Fruit fly (Drosophila melanogaster) whole organism, embryonic: Measurements from ENCODE around the gene sau.
A peak's percentile ranks its signal among the peaks of the same experiment; 100 is the strongest.

Experiments used
- CG10321 ChIP-seq: fragments of 200-800 bp; sonication (Bioruptor generic); IDR thresholded peaks from 2 replicates; pipeline ENCODE4 v1.3.6; 2022; ENCODE audit warnings: missing biosample characterization, missing genetic modification characterization
- CG11456 ChIP-seq: fragments of 200-800 bp; sonication (Bioruptor generic); IDR thresholded peaks from 3 replicates; pipeline ENCODE4 v1.3.6; 2022; ENCODE audit warnings: missing biosample characterization, missing genetic modification characterization
- CG12744 ChIP-seq: fragments of 200-800 bp; sonication (Bioruptor generic); optimal IDR thresholded peaks from 2 replicates; lab custom pipeline; 2016; ENCODE audit warnings: missing biosample characterization, missing genetic modification characterization
- CG12942 ChIP-seq: fragments of 200-800 bp; sonication (Bioruptor generic); optimal IDR thresholded peaks from 3 replicates; lab custom pipeline; 2016; ENCODE audit warnings: missing biosample characterization, missing genetic modification characterization
- CG13775 ChIP-seq: fragments of 200-800 bp; sonication (Bioruptor generic); optimal IDR thresholded peaks from 3 replicates; lab custom pipeline; 2017; ENCODE audit warnings: missing biosample characterization, mild to moderate bottlenecking, missing genetic modification characterization
- CG1529 ChIP-seq: fragments of 200-800 bp; sonication (Bioruptor generic); optimal IDR thresholded peaks from 3 replicates; lab custom pipeline; 2018; ENCODE audit warnings: missing biosample characterization, missing genetic modification characterization
- CG16813 ChIP-seq: fragments of 200-800 bp; sonication (Bioruptor generic); IDR thresholded peaks from 3 replicates; pipeline ENCODE4 v1.3.6; 2022; ENCODE audit warnings: missing biosample characterization, missing genetic modification characterization; ENCODE audit not compliant: partially characterized antibody
- CG18262 ChIP-seq: fragments of 200-800 bp; optimal IDR thresholded peaks from 3 replicates; lab custom pipeline; 2019; ENCODE audit warnings: missing biosample characterization, mild to moderate bottlenecking, missing genetic modification characterization, moderate library complexity
- CG2712 ChIP-seq: fragments of 200-800 bp; optimal IDR thresholded peaks from 3 replicates; lab custom pipeline; 2019; ENCODE audit warnings: missing biosample characterization, mild to moderate bottlenecking, missing genetic modification characterization, moderate library complexity
- CG2875 ChIP-seq: fragments of 200-800 bp; sonication (Bioruptor generic); optimal IDR thresholded peaks from 2 replicates; lab custom pipeline; 2017; ENCODE audit warnings: missing biosample characterization, mild to moderate bottlenecking, missing genetic modification characterization, missing genetic modification reagents
- CG30020 ChIP-seq: fragments of 200-800 bp; optimal IDR thresholded peaks from 2 replicates; lab custom pipeline; 2019; ENCODE audit warnings: missing biosample characterization, mild to moderate bottlenecking, missing genetic modification characterization, moderate library complexity
- CG4617 ChIP-seq: fragments of 200-800 bp; sonication (Bioruptor generic); optimal IDR thresholded peaks from 3 replicates; lab custom pipeline; 2016; ENCODE audit warnings: missing biosample characterization, missing genetic modification characterization, borderline replicate concordance
- CG4707 ChIP-seq: fragments of 200-800 bp; sonication (Bioruptor generic); optimal IDR thresholded peaks from 2 replicates; lab custom pipeline; 2018; ENCODE audit warnings: missing biosample characterization, mild to moderate bottlenecking, missing genetic modification characterization, moderate library complexity
- CG5953 ChIP-seq: fragments of 200-800 bp; sonication (Bioruptor generic); IDR thresholded peaks from 2 replicates; pipeline ENCODE4 v1.3.6; 2022; ENCODE audit warnings: missing biosample characterization, missing genetic modification characterization
- CG7372 ChIP-seq: fragments of 200-800 bp; sonication (Bioruptor generic); IDR thresholded peaks from 2 replicates; pipeline ENCODE4 v1.3.6; 2022; ENCODE audit warnings: missing biosample characterization, missing genetic modification characterization
- CG7745 ChIP-seq: fragments of 200-800 bp; sonication (Bioruptor generic); optimal IDR thresholded peaks from 2 replicates; lab custom pipeline; 2018; ENCODE audit warnings: missing biosample characterization, mild to moderate bottlenecking, missing genetic modification characterization, moderate library complexity
- Dip3 ChIP-seq: fragments of 200-800 bp; sonication (Bioruptor generic); optimal IDR thresholded peaks from 3 replicates; lab custom pipeline; 2016; ENCODE audit warnings: missing biosample characterization, missing genetic modification characterization
- ERR ChIP-seq: fragments of 200-800 bp; sonication (Bioruptor generic); optimal IDR thresholded peaks from 2 replicates; lab custom pipeline; 2016; ENCODE audit warnings: missing biosample characterization, missing genetic modification characterization
- Fer2 ChIP-seq: fragments of 200-800 bp; sonication (Bioruptor generic); optimal IDR thresholded peaks from 2 replicates; lab custom pipeline; 2018; ENCODE audit warnings: missing biosample characterization, mild to moderate bottlenecking, missing genetic modification characterization, moderate library complexity
- H2.0 ChIP-seq: fragments of 200-800 bp; sonication (Bioruptor generic); IDR thresholded peaks from 2 replicates; pipeline ENCODE4 v1.3.6; 2022; ENCODE audit warnings: missing biosample characterization, missing genetic modification characterization
- HLH54F ChIP-seq: fragments of 200-800 bp; sonication (Bioruptor generic); optimal IDR thresholded peaks from 3 replicates; lab custom pipeline; 2016; ENCODE audit warnings: missing biosample characterization, missing genetic modification characterization
- HmgZ ChIP-seq: fragments of 200-800 bp; sonication (Bioruptor generic); optimal IDR thresholded peaks from 2 replicates; lab custom pipeline; 2018; ENCODE audit warnings: missing biosample characterization, mild to moderate bottlenecking, missing genetic modification characterization
- Hr78 ChIP-seq, 2 experiments: fragments of 200-800 bp in 1 of 2; fragments of >200 bp in 1 of 2; sonication (Bioruptor generic) in 1 of 2; optimal IDR thresholded peaks; 2 replicates each; lab custom pipeline; 2017 to 2019; ENCODE audit warnings: missing biosample characterization in 2 of 2, missing genetic modification characterization in 2 of 2, mild to moderate bottlenecking in 1 of 2, moderate library complexity in 1 of 2
- Lim3 ChIP-seq: fragments of 200-800 bp; sonication (Bioruptor generic); IDR thresholded peaks from 2 replicates; pipeline ENCODE4 v1.3.6; 2022; ENCODE audit warnings: missing biosample characterization, missing genetic modification characterization
- Rfx ChIP-seq: fragments of 200-800 bp; sonication (Bioruptor generic); IDR thresholded peaks from 2 replicates; pipeline ENCODE4 v1.3.6; 2022; ENCODE audit warnings: missing biosample characterization, missing genetic modification characterization
- Ssrp ChIP-seq: fragments of 200-800 bp; sonication (Bioruptor generic); optimal IDR thresholded peaks from 2 replicates; lab custom pipeline; 2018; ENCODE audit warnings: missing biosample characterization, mild to moderate bottlenecking, missing genetic modification characterization, moderate library complexity
- bbx ChIP-seq: fragments of 200-800 bp; sonication (Bioruptor generic); IDR thresholded peaks from 2 replicates; pipeline ENCODE4 v1.3.6; 2022; ENCODE audit warnings: missing biosample characterization, missing genetic modification characterization; ENCODE audit not compliant: partially characterized antibody
- chm ChIP-seq: fragments of 200-800 bp; sonication (Bioruptor generic); IDR thresholded peaks from 2 replicates; pipeline ENCODE4 v1.3.6; 2022; ENCODE audit warnings: missing biosample characterization, missing genetic modification characterization
- crc ChIP-seq: fragments of 200-800 bp; sonication (Bioruptor generic); optimal IDR thresholded peaks from 2 replicates; lab custom pipeline; 2016; ENCODE audit warnings: missing biosample characterization, missing genetic modification characterization
- dmrt11E ChIP-seq: fragments of 200-800 bp; sonication (Bioruptor generic); optimal IDR thresholded peaks from 3 replicates; lab custom pipeline; 2018; ENCODE audit warnings: missing biosample characterization, mild to moderate bottlenecking, missing genetic modification characterization, moderate library complexity
- esg ChIP-seq: fragments of 200-800 bp; sonication (Bioruptor generic); conservative IDR thresholded peaks from 2 replicates; pipeline ENCODE4 v1.3.6; 2022; ENCODE audit warnings: missing biosample characterization, missing genetic modification characterization
- fd64A ChIP-seq: fragments of 200-800 bp; sonication (Bioruptor generic); optimal IDR thresholded peaks from 3 replicates; lab custom pipeline; 2018; ENCODE audit warnings: missing biosample characterization, mild to moderate bottlenecking, missing genetic modification characterization
- hkb ChIP-seq, 2 experiments: fragments of 200-800 bp in 1 of 2; fragments of >200 bp in 1 of 2; sonication (Bioruptor generic) in 1 of 2; IDR thresholded peaks in 1 of 2; optimal IDR thresholded peaks in 1 of 2; 2 replicates each; pipeline versions ENCODE4 v1.3.6 to Lab custom; 2017 to 2022; ENCODE audit warnings: missing biosample characterization in 1 of 2, missing genetic modification characterization in 1 of 2
- insv ChIP-seq, 2 experiments: fragments of 200-800 bp; sonication (Bioruptor generic); optimal IDR thresholded peaks; 3 replicates each; lab custom pipeline; 2016 to 2018; ENCODE audit warnings: missing biosample characterization in 2 of 2, missing genetic modification characterization in 2 of 2
- jigr1 ChIP-seq: fragments of 200-800 bp; sonication (Bioruptor generic); IDR thresholded peaks from 3 replicates; pipeline ENCODE4 v1.3.6; 2022; ENCODE audit warnings: missing biosample characterization, missing genetic modification characterization
- jing ChIP-seq: fragments of 200-800 bp; sonication (Bioruptor generic); optimal IDR thresholded peaks from 2 replicates; lab custom pipeline; 2018; ENCODE audit warnings: missing biosample characterization, mild to moderate bottlenecking, missing genetic modification characterization
- kni ChIP-seq: fragments of 200-800 bp; sonication (Bioruptor generic); optimal IDR thresholded peaks from 3 replicates; lab custom pipeline; 2017; ENCODE audit warnings: mild to moderate bottlenecking, missing biosample characterization, missing genetic modification reagents, missing genetic modification characterization
- mam ChIP-seq: fragments of 200-800 bp; sonication (Bioruptor generic); optimal IDR thresholded peaks from 3 replicates; lab custom pipeline; 2016; ENCODE audit warnings: missing biosample characterization, missing genetic modification characterization
- p53 ChIP-seq: fragments of 200-800 bp; sonication (Bioruptor generic); optimal IDR thresholded peaks from 2 replicates; lab custom pipeline; 2016; ENCODE audit warnings: missing biosample characterization, missing genetic modification characterization
- pb ChIP-seq: fragments of 200-800 bp; sonication (Bioruptor generic); optimal IDR thresholded peaks from 3 replicates; lab custom pipeline; 2016; ENCODE audit warnings: missing biosample characterization, missing genetic modification characterization
- pros ChIP-seq: fragments of 200-800 bp; sonication (Bioruptor generic); optimal IDR thresholded peaks from 3 replicates; lab custom pipeline; 2019; ENCODE audit warnings: missing biosample characterization, mild to moderate bottlenecking, missing genetic modification characterization, moderate library complexity
- pzg ChIP-seq: fragments of 200-800 bp; sonication (Bioruptor generic); optimal IDR thresholded peaks from 3 replicates; lab custom pipeline; 2018; ENCODE audit warnings: missing biosample characterization, mild to moderate bottlenecking, missing genetic modification characterization, moderate library complexity
- ro ChIP-seq: fragments of 200-800 bp; sonication (Bioruptor generic); IDR thresholded peaks from 2 replicates; pipeline ENCODE4 v1.3.6; 2022; ENCODE audit warnings: missing biosample characterization, missing genetic modification characterization
- scrt ChIP-seq: fragments of 200-800 bp; sonication (Bioruptor generic); optimal IDR thresholded peaks from 2 replicates; lab custom pipeline; 2018; ENCODE audit warnings: missing biosample characterization, mild to moderate bottlenecking, missing genetic modification characterization, moderate library complexity
- sna ChIP-seq: fragments of 200-800 bp; sonication (Bioruptor generic); IDR thresholded peaks from 2 replicates; pipeline ENCODE4 v1.3.6; 2022; ENCODE audit warnings: missing biosample characterization, missing genetic modification characterization; ENCODE audit not compliant: partially characterized antibody
- sr ChIP-seq: fragments of 200-800 bp; sonication (Bioruptor generic); IDR thresholded peaks from 3 replicates; pipeline ENCODE4 v1.3.6; 2022; ENCODE audit warnings: missing biosample characterization, missing genetic modification characterization
- tup ChIP-seq: fragments of 200-800 bp; sonication (Bioruptor generic); optimal IDR thresholded peaks from 2 replicates; lab custom pipeline; 2016; ENCODE audit warnings: missing biosample characterization, mild to moderate bottlenecking, missing genetic modification characterization, moderate library complexity
- vnd ChIP-seq: fragments of 200-800 bp; sonication (Bioruptor generic); IDR thresholded peaks from 3 replicates; pipeline ENCODE4 v1.3.6; 2022; ENCODE audit warnings: missing biosample characterization, missing genetic modification characterization; ENCODE audit not compliant: partially characterized antibody
- vvl ChIP-seq: fragments of 200-800 bp; sonication (Bioruptor generic); IDR thresholded peaks from 2 replicates; pipeline ENCODE4 v1.3.6; 2022; ENCODE audit warnings: missing biosample characterization, missing genetic modification characterization

Gene sau

DNA sequence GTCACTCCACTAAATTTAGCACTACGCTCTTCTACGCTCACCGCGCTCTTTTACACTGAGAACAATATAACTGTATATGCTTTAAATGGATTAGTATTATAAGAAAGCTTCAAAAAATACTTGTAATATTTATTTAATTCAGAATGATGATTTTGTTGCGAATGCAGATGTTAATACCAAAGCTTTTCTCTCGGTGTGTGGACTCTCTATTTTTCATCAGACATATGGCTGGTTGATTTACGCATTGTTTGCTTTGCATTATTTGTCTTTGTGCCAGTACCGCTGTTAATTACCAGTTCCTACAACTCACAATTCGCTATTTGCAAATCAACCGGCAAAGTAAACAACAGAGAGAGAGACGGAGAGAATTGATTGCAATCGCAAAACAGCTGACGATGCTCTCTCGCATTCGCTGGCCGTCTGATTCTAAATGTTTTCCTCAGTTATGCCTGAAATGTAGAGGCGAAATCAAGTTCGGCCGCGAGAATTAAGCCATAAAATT lies 4.4 kb upstream of the sau start (continued):
- TF ChIP-seq pzg (peak; percentile 26), dmrt11E (tag; lab: Kevin White, UChicago) (peak; percentile 89), scrt (GFP tag; lab: Kevin White, UChicago) (peak; percentile 89), CG2875 (peak; percentile 94), Ssrp (tag; lab: Kevin White, UChicago) (peak; percentile 91), CG10321 (GFP tag; lab: Robert Waterston, UW) (peak; percentile 80), sna (GFP tag; lab: Robert Waterston, UW) (no peak), CG13775 (GFP tag; lab: Kevin White, UChicago) (peak; percentile 94), mam (GFP tag; lab: Kevin White, UChicago) (peak; percentile 96), vvl (GFP tag; lab: Robert Waterston, UW) (peak; percentile 99), crc (GFP tag; lab: Kevin White, UChicago) (peak; percentile 91), sr (GFP tag; lab: Robert Waterston, UW) (peak; percentile 92), HLH54F (peak; percentile 95), hkb (optimal IDR thresholded peaks at IDR 0.05; lab: Kevin White, UChicago) (no peak), hkb (GFP tag; IDR thresholded peaks at IDR 0.05; lab: Robert Waterston, UW) (peak; percentile 98), CG4707 (peak; percentile 84), jing (peak; percentile 89), CG30020 (tag; lab: Kevin White, UChicago) (peak; percentile 76), CG7745 (peak; percentile 57), CG18262 (tag; lab: Kevin White, UChicago) (peak; percentile 94), Dip3 (peak; percentile 96), jigr1 (GFP tag; lab: Robert Waterston, UW) (peak; percentile 90), CG12942 (peak; percentile 95), CG12744 (GFP tag; lab: Kevin White, UChicago) (peak; percentile 93), H2.0 (peak; percentile 98), Hr78 (GFP tag; optimal IDR thresholded peaks at IDR 0.05; lab: Kevin White, UChicago) (peak in 1 of 2 experiments; percentile 62), pros (GFP tag; lab: Kevin White, UChicago) (no peak), ERR (peak; percentile 87), esg (peak; percentile 97), CG5953 (GFP tag; lab: Robert Waterston, UW) (peak; percentile 96), fd64A (peak; percentile 90), CG4617 (GFP tag; lab: Kevin White, UChicago) (peak; percentile 77), pb (peak; percentile 88), kni (GFP tag; lab: Kevin White, UChicago) (peak; percentile 60), bbx (GFP tag; lab: Robert Waterston, UW) (no peak), CG7372 (peak; percentile 97), Rfx (GFP tag; lab: Robert Waterston, UW) (peak; percentile 99), vnd (GFP tag; lab: Robert Waterston, UW) (no peak), CG2712 (tag; lab: Kevin White, UChicago) (peak; percentile 96), insv (GFP tag; optimal IDR thresholded peaks at IDR 0.05; lab: Kevin White, UChicago) (peak in 1 of 2 experiments; percentile 57), Lim3 (GFP tag; lab: Robert Waterston, UW) (peak; percentile 81), ro (GFP tag; lab: Robert Waterston, UW) (peak; percentile 94), tup (GFP tag; lab: Kevin White, UChicago) (peak; percentile 90), CG16813 (GFP tag; lab: Robert Waterston, UW) (no peak), CG1529 (GFP tag; lab: Kevin White, UChicago) (peak; percentile 95), chm (peak; percentile 98), p53 (GFP tag; lab: Kevin White, UChicago) (peak; percentile 85), Fer2 (tag; lab: Kevin White, UChicago) (peak; percentile 91), CG11456 (GFP tag; lab: Robert Waterston, UW) (peak; percentile 99), HmgZ (tag; lab: Kevin White, UChicago) (peak; percentile 98)
